Worm (Caenorhabditis elegans) whole organism, late embryonic: ENCODE data around the gene gstk-2.
"Not testable (repeated sequence)": the region's sequence is repeated elsewhere in the genome, so short reads cannot be mapped to it uniquely, and the experiment has no call there.

Experiments
- C38D4.7 ChIP-seq: fragments of 200-800 bp; sonication (Bioruptor generic); optimal IDR thresholded peaks from 2 replicates; lab custom pipeline; 2018; ENCODE audit warnings: mild to moderate bottlenecking, missing genetic modification characterization, moderate library complexity, missing compliant biosample characterization
- K02D7.2 ChIP-seq: sonication (generic microtip); optimal IDR thresholded peaks from 2 replicates; lab custom pipeline; 2017; ENCODE audit warnings: mild to moderate bottlenecking, missing genetic modification characterization, missing compliant biosample characterization
- T23F11.4 ChIP-seq: fragments of 200-800 bp; sonication (Bioruptor generic); optimal IDR thresholded peaks from 2 replicates; lab custom pipeline; 2018; ENCODE audit warnings: mild to moderate bottlenecking, missing genetic modification characterization, missing compliant biosample characterization
- ahr-1 ChIP-seq: sonication (generic microtip); optimal IDR thresholded peaks from 2 replicates; lab custom pipeline; 2016; ENCODE audit warnings: missing genetic modification characterization, missing compliant biosample characterization
- ceh-14 ChIP-seq: sonication (generic microtip); optimal IDR thresholded peaks from 2 replicates; lab custom pipeline; 2016; ENCODE audit warnings: missing genotype, missing genetic modification characterization, missing compliant biosample characterization
- ceh-18 ChIP-seq: sonication (generic microtip); optimal IDR thresholded peaks from 2 replicates; lab custom pipeline; 2016; ENCODE audit warnings: missing genetic modification characterization, missing compliant biosample characterization
- ceh-24 ChIP-seq: sonication (generic microtip); optimal IDR thresholded peaks from 2 replicates; lab custom pipeline; 2016; ENCODE audit warnings: mild to moderate bottlenecking, missing genetic modification characterization, missing compliant biosample characterization
- ceh-31 ChIP-seq: sonication (generic microtip); optimal IDR thresholded peaks from 2 replicates; lab custom pipeline; 2016; ENCODE audit warnings: missing genetic modification characterization, missing compliant biosample characterization
- ceh-45 ChIP-seq: fragments of 200-800 bp; sonication (Bioruptor generic); IDR thresholded peaks from 2 replicates; pipeline ENCODE4 v1.3.6; 2022; ENCODE audit warnings: missing genetic modification reagents, missing genetic modification characterization, missing compliant biosample characterization
- ceh-9 ChIP-seq: sonication (generic microtip); optimal IDR thresholded peaks from 2 replicates; lab custom pipeline; 2016; ENCODE audit warnings: mild to moderate bottlenecking, missing genetic modification characterization, inconsistent platforms, missing compliant biosample characterization
- che-1 ChIP-seq: sonication (generic microtip); optimal IDR thresholded peaks from 2 replicates; lab custom pipeline; 2016; ENCODE audit warnings: mild to moderate bottlenecking, missing genetic modification characterization, missing compliant biosample characterization
- dmd-4 ChIP-seq: sonication (generic microtip); optimal IDR thresholded peaks from 2 replicates; lab custom pipeline; 2016; ENCODE audit warnings: borderline replicate concordance, missing genetic modification characterization, missing compliant biosample characterization
- fax-1 ChIP-seq: sonication (generic microtip); optimal IDR thresholded peaks from 2 replicates; lab custom pipeline; 2016; ENCODE audit warnings: missing genotype, missing genetic modification characterization, missing compliant biosample characterization
- fkh-10 ChIP-seq: fragments of 150-350 bp; optimal IDR thresholded peaks from 2 replicates; lab custom pipeline; 2014; ENCODE audit warnings: missing biosample characterization, missing genetic modification reagents, missing genetic modification characterization
- hlh-13 ChIP-seq: fragments of 200-800 bp; sonication (Bioruptor generic); optimal IDR thresholded peaks from 2 replicates; lab custom pipeline; 2018; ENCODE audit warnings: mild to moderate bottlenecking, missing genetic modification characterization, missing compliant biosample characterization
- hlh-15 ChIP-seq: sonication (generic microtip); optimal IDR thresholded peaks from 2 replicates; lab custom pipeline; 2016; ENCODE audit warnings: missing genetic modification characterization, missing compliant biosample characterization
- hlh-30 ChIP-seq: sonication (generic microtip); optimal IDR thresholded peaks from 2 replicates; lab custom pipeline; 2017; ENCODE audit warnings: antibody characterized with exemption, missing genetic modification characterization, missing compliant biosample characterization; ENCODE audit not compliant: insufficient read depth
- hlh-6 ChIP-seq: sonication (generic microtip); optimal IDR thresholded peaks from 2 replicates; lab custom pipeline; 2016; ENCODE audit warnings: missing genotype, missing genetic modification characterization, missing compliant biosample characterization
- hlh-8 ChIP-seq: sonication (generic microtip); optimal IDR thresholded peaks from 2 replicates; lab custom pipeline; 2016; ENCODE audit warnings: missing genotype, missing genetic modification characterization, missing compliant biosample characterization
- lin-11 ChIP-seq: fragments of 200-800 bp; sonication (Bioruptor generic); optimal IDR thresholded peaks from 2 replicates; lab custom pipeline; 2018; ENCODE audit warnings: mild to moderate bottlenecking, missing genetic modification characterization, missing compliant biosample characterization
- nfya-1 ChIP-seq: sonication (generic microtip); optimal IDR thresholded peaks from 2 replicates; lab custom pipeline; 2017; ENCODE audit warnings: missing genetic modification characterization, mild to moderate bottlenecking, missing compliant biosample characterization, antibody characterized with exemption, moderate library complexity
- pax-1 ChIP-seq: fragments of 150-350 bp; optimal IDR thresholded peaks from 2 replicates; lab custom pipeline; 2014; ENCODE audit warnings: missing biosample characterization, missing genetic modification characterization
- pha-2 ChIP-seq: sonication (generic microtip); optimal IDR thresholded peaks from 2 replicates; lab custom pipeline; 2017; ENCODE audit warnings: mild to moderate bottlenecking, missing genetic modification characterization, missing compliant biosample characterization
- pha-4 ChIP-seq: fragments of 150-350 bp; optimal IDR thresholded peaks from 2 replicates; lab custom pipeline; 2018; ENCODE audit warnings: missing biosample characterization, missing genetic modification reagents, missing genetic modification characterization
- pros-1 ChIP-seq: fragments of 150-350 bp; optimal IDR thresholded peaks from 2 replicates; lab custom pipeline; 2014; ENCODE audit warnings: missing biosample characterization, missing genetic modification reagents, missing genetic modification characterization
- ref-2 ChIP-seq: sonication (generic microtip); optimal IDR thresholded peaks from 2 replicates; lab custom pipeline; 2016; ENCODE audit warnings: missing genetic modification characterization, missing compliant biosample characterization
- rnt-1 ChIP-seq: sonication (generic microtip); optimal IDR thresholded peaks from 2 replicates; lab custom pipeline; 2016; ENCODE audit warnings: missing genetic modification characterization, missing compliant biosample characterization
- sdc-2 ChIP-seq: sonication (generic microtip); optimal IDR thresholded peaks from 2 replicates; lab custom pipeline; 2016; ENCODE audit warnings: missing genotype, missing genetic modification characterization, missing compliant biosample characterization
- sox-2 ChIP-seq: fragments of 200-800 bp; sonication (Bioruptor generic); IDR thresholded peaks from 2 replicates; pipeline ENCODE4 v1.3.6; 2022; ENCODE audit warnings: missing genetic modification reagents, missing genetic modification characterization, missing compliant biosample characterization
- tbx-2 ChIP-seq: sonication (generic microtip); optimal IDR thresholded peaks from 2 replicates; lab custom pipeline; 2016; ENCODE audit warnings: missing genetic modification characterization, missing compliant biosample characterization
- tbx-7 ChIP-seq: sonication (generic microtip); optimal IDR thresholded peaks from 2 replicates; lab custom pipeline; 2016; ENCODE audit warnings: missing genotype, missing genetic modification characterization, missing compliant biosample characterization
- unc-42 ChIP-seq: sonication (generic microtip); optimal IDR thresholded peaks from 2 replicates; lab custom pipeline; 2016; ENCODE audit warnings: missing genotype, missing genetic modification characterization, missing compliant biosample characterization
- unc-55 ChIP-seq: sonication (generic microtip); optimal IDR thresholded peaks from 2 replicates; lab custom pipeline; 2017; ENCODE audit warnings: missing biosample characterization, missing genetic modification reagents, missing genetic modification characterization
- ztf-16 ChIP-seq: sonication (generic microtip); optimal IDR thresholded peaks from 2 replicates; lab custom pipeline; 2017; ENCODE audit warnings: missing genetic modification characterization, missing compliant biosample characterization

Gene gstk-2

DNA sequence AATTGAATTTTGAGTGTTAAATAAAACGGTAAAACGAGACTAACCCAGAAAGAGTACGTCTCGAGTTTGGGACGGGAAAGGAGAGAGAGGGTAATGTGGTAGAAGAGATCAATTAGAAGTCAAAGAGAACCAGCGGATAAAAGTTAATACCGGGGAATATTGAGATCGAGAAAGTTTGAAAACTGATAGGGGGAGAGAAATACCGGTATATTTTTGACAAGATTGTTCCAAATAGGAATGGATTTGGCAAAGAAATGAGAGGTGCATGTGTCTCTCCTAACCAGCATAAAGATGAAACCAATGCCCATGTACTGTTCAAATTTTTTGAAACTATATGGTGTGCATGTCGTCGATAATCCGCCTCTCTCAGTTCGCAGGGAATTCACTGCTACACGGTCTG lies 12.6 kb upstream of the gstk-2 start, which contains the start of gene C06E4.5:
Gene C06E4.5 (plus strand): TSS at position 301 of the 400 bp plus-strand sequence.
- not testable (repeated sequence) for TF ChIP-seq unc-42, tbx-2, pha-4 (tag; lab: Kevin White, UChicago)

DNA sequence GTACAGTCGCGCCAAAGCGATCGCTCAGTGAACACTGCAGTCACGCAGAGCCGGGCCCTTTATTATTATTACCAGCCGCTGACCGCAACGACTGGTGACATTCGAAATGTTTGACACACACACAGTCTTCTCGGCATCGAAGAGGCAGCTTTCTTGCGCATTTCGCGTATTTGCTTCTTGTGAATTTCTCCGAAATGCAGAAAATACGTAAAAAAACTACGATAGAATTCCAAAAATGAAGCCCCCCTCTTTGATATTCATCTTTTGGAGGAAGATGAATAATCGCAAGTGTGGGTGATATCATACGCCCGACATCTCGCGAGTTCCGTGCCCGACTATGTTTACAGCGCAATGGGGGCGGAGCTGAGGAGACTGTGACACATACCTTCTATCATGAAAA lies 11.2 kb upstream of the gstk-2 start:
- TF ChIP-seq pax-1 (tag; lab: Kevin White, UChicago) (no peak), nfya-1 (tag; lab: Kevin White, UChicago) (no peak), pha-4 (tag; lab: Kevin White, UChicago) (no peak), unc-42 (tag; lab: Kevin White, UChicago) (no peak), ceh-9 (no peak), ahr-1 (tag; lab: Kevin White, UChicago) (no peak), ceh-31 (no peak), hlh-13 (GFP tag; lab: Kevin White, UChicago) (no peak), sdc-2 (tag; lab: Kevin White, UChicago) (no peak), lin-11 (no peak), fax-1 (tag; lab: Kevin White, UChicago) (no peak)
- TF ChIP-seq, all 69 proteins: peak for 0

DNA sequence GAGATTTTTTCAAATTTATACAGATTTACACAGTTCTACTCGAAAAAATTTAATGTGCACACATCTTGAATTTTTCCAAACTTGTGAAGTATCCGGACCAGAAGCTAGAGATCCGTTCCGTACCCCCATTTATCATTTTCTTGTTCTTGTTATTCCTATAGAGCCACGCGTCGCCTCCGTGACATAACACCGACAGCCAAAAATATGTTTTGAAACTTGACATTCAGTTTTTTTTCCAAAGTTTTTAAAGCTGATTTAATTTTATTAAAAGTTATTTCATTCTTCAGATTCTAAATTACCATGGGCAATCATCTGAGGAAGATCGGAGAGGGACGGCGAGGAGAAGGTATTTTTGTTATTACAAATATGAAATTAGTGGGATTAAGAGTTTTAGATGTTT lies 8.1 kb upstream of the gstk-2 start, which contains the start of gene D2024.18:
Gene D2024.18 (plus strand): TSS at position 301 of the 400 bp plus-strand sequence.
- TF ChIP-seq ceh-45 (GFP tag; lab: Robert Waterston, UW) (no peak), hlh-6 (tag; lab: Kevin White, UChicago) (no peak), hlh-8 (tag; lab: Kevin White, UChicago) (no peak), che-1 (tag; lab: Kevin White, UChicago) (no peak), pros-1 (tag; lab: Kevin White, UChicago) (no peak), C38D4.7 (GFP tag; lab: Kevin White, UChicago) (no peak), rnt-1 (tag; lab: Kevin White, UChicago) (no peak), tbx-7 (tag; lab: Kevin White, UChicago) (no peak), ceh-9 (no peak), K02D7.2 (tag; lab: Kevin White, UChicago) (no peak), tbx-2 (tag; lab: Kevin White, UChicago) (no peak), hlh-15 (no peak), ceh-18 (no peak)

DNA sequence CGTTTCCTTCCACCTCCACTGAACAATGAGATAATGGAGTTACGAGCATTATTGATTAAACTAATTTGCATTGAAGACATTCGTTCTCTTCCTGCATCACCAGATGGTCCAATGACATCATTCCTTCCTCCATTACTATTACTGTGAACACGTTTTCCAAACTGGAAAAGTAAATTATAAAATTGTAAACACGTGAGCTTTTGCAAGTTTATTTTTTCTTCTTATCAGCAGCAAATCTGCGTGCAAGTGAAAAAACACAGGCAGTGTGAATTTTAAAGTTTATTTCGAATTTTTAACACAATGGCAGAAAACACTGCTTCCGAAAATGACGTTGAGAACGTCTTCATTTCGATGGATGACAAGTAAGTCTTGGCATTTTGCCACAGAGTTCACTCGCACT lies 5.2 kb upstream of the gstk-2 start, which contains the start of gene D2024.1:
Gene D2024.1 (plus strand): TSS at position 301 of the 400 bp plus-strand sequence.
- TF ChIP-seq ceh-24 (tag; lab: Kevin White, UChicago); ceh-18; ztf-16 (tag; lab: Kevin White, UChicago): not testable (repeated sequence)

DNA sequence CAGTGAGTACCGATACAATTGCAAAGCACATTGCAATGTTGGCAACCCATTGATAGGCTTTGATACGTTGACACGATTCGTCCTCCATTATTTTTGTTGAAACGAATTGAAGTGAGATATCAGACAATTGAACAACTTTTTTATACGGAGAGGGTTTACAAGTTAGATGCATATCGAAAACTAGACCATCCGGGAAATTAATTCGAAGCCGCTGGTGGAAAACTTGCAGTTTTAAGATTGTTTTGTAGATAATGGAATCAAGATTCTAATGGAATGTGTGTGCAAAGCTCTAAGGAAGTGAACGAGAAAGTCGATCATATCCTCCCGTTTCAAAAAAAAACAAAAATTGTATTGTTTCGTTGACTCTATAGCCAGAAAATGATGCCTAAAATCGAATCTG lies 4.5 kb upstream of the gstk-2 start, which contains the start of gene col-114:
Gene col-114 (minus strand): TSS at position 101 of the 400 bp plus-strand sequence.
- TF ChIP-seq hlh-30 (no peak), pha-2 (tag; lab: Kevin White, UChicago) (no peak), ceh-18 (no peak), fkh-10 (no peak), lin-11 (no peak), dmd-4 (no peak), sox-2 (GFP tag; lab: Robert Waterston, UW) (no peak), unc-55 (GFP tag; lab: Kevin White, UChicago) (no peak), rnt-1 (tag; lab: Kevin White, UChicago) (no peak), ztf-16 (tag; lab: Kevin White, UChicago) (no peak), ceh-14 (tag; lab: Kevin White, UChicago) (no peak), ceh-24 (tag; lab: Kevin White, UChicago) (no peak), ref-2 (no peak), T23F11.4 (GFP tag; lab: Kevin White, UChicago) (no peak)
